Worm (Caenorhabditis elegans) whole organism, mixed stage, embryonic: ENCODE measurements around the gene srt-27.

ENCODE experiments used
- ceh-83 ChIP-seq: fragments of 200-800 bp; sonication (Bioruptor generic); optimal IDR thresholded peaks from 2 replicates; lab custom pipeline; 2018; ENCODE audit warnings: mild to moderate bottlenecking, missing genetic modification characterization, missing compliant biosample characterization
- cnd-1 ChIP-seq: fragments of 200-800 bp; sonication (Bioruptor generic); optimal IDR thresholded peaks from 2 replicates; lab custom pipeline; 2018; ENCODE audit warnings: mild to moderate bottlenecking, missing genetic modification characterization, missing compliant biosample characterization
- elt-3 ChIP-seq: fragments of 150-350 bp; optimal IDR thresholded peaks from 2 replicates; lab custom pipeline; 2014; ENCODE audit warnings: missing biosample characterization, missing genetic modification characterization
- lin-13 ChIP-seq: fragments of 150-350 bp; optimal IDR thresholded peaks from 2 replicates; lab custom pipeline; 2014; ENCODE audit warnings: missing biosample characterization, missing genetic modification characterization
- lsy-2 ChIP-seq: fragments of 150-350 bp; optimal IDR thresholded peaks from 2 replicates; lab custom pipeline; 2014; ENCODE audit warnings: missing biosample characterization, missing genetic modification characterization
- nhr-12 ChIP-seq: fragments of 150-350 bp; optimal IDR thresholded peaks from 2 replicates; lab custom pipeline; 2014; ENCODE audit warnings: missing biosample characterization, missing genetic modification characterization
- sptf-1 ChIP-seq: sonication (generic microtip); optimal IDR thresholded peaks from 2 replicates; lab custom pipeline; 2017; ENCODE audit warnings: mild to moderate bottlenecking, missing genetic modification characterization, moderate library complexity, missing compliant biosample characterization
- unc-62 ChIP-seq: fragments of 150-350 bp; optimal IDR thresholded peaks from 2 replicates; lab custom pipeline; 2014; ENCODE audit warnings: missing biosample characterization, missing genetic modification reagents, missing genetic modification characterization

ce11 chrV:2753007-2753406 lies 32.3 kb upstream of the srt-27 start, which contains the start of gene srx-26:
- TF ChIP-seq lin-13 (tag; lab: Kevin White, UChicago) (no peak), elt-3 (tag; lab: Kevin White, UChicago) (no peak), nhr-12 (no peak), lsy-2 (no peak), cnd-1 (no peak), unc-62 (GFP tag; lab: Kevin White, UChicago) (no peak), sptf-1 (tag; lab: Kevin White, UChicago) (no peak), ceh-83 (GFP tag; lab: Kevin White, UChicago) (no peak)
